Fruit fly (Drosophila melanogaster) whole organism, larva: ENCODE measurements around the gene CG10663.

Experiments
- noc ChIP-seq: fragments of 200-800 bp; sonication (Bioruptor generic); optimal IDR thresholded peaks from 3 replicates; lab custom pipeline; 2019; ENCODE audit warnings: missing biosample characterization, mild to moderate bottlenecking, missing genetic modification characterization, moderate library complexity

The CG10663 gene

dm6 chr3L:12468016-12468415 lies 16.8 kb downstream of the CG10663 start, which contains the start of gene eyg:
Gene eyg (minus strand): TSS chr3L:12468021.
- no peak for TF ChIP-seq noc

- no peak for TF ChIP-seq noc
These were observed 19.6 kb downstream of the CG10663 start for dm6 chr3L:12465229-12465628.

DNA sequence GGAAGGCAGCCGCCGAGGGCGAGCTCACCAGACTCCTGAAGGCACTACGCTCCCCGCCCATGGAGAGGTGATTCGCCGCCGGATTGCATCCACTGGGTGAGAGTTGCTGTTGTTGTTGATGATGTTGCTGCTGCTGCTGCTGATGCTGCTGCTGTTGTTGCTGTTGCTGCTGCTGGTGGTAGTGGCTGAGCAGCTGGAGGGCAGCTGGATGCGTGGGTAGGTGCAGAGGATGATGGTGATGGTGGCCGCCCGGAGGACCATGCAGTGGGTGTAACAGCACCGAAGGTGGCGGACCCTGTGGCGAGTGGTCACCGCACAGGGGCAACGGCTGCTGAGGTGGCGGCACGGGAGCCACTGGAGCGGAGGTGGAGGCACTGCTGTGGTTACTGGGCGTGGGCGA lies 21.3 kb downstream of the CG10663 start:
- TF ChIP-seq noc, result no peak

- peak; percentile 14 for TF ChIP-seq noc
These were observed 22.9 kb downstream of the CG10663 start for dm6 chr3L:12461953-12462352.

DNA sequence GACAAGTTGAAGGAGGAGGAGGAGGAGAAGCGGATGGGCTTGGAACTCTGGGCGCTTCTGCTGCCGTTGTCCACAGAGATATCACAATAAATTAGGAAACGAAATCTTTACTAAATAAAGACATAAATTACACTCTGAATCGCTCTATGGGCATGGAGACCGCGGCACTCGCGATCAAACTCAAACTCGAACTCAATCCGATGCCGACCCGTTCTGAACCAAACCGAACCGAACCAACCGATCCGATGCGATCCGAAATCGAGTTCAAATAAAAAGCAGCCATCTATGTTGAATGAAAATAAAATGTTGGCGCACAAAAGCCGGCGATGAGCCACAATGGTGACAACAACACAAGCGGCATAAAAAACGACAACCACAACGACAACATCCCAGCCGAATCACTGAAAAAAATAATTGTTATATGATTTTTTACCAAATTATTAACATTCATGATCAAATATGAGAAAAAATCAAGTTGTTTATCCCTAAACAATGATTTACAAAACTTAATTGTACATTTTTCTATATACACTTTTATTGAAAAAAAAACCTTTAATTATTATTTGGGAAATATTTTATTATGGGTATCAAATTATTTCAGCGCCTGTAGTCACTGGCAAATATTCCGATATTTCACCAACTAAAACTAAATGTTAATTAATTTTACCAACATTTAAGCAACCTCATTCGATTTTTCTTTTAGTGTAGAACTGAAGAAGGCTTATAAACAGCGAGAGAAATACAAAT lies 27.7 kb downstream of the CG10663 start:
- TF ChIP-seq noc, result peak; percentile 70

DNA sequence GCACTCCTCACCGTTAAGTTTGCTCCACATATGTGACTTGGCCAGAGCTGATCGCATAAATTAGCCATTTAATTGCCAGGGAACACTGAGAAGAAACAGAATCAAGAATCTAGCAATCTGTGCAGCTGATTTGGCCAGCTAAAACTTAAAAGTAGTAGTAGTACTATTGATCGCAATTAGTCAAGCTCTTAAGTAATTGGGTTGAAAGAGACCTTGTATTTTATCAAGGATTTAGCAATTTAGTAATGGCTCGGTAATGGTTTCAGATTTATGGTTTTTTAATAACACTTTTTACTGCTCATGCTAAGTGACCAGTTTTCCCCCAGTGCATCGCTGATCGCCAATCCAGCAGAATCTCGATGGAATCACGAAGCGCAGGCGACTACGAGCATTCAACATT lies 29.8 kb downstream of the CG10663 start:
- no peak for TF ChIP-seq noc

dm6 chr3L:12453529-12453928 lies 31.3 kb downstream of the CG10663 start:
- TF ChIP-seq noc, result no peak

- TF ChIP-seq noc, result no peak
These were observed 37.3 kb downstream of the CG10663 start for dm6 chr3L:12447501-12447900.

DNA sequence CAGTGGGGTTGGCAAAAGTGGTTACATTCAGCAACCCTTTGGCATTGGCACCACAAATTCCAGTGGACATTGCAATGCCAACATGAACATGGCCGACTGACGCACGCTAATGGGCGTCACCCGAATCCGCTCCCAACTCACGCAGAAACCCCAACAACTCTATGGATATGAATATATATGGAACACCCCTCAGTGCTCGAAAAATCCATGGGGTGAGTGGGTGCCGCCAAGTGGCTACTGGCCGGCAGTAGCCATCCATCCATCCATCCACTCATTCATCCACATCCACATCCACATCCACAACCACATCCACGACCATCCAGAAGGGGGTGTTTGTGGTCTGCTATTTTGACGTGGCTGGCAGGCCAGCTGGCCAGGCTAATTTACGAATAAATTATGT lies 37.8 kb downstream of the CG10663 start:
- TF ChIP-seq noc, result no peak

dm6 chr3L:12444040-12444439 lies 40.8 kb downstream of the CG10663 start:
- TF ChIP-seq noc, result no peak

- no peak for TF ChIP-seq noc
These were observed 42.2 kb downstream of the CG10663 start for dm6 chr3L:12442593-12442992.

dm6 chr3L:12434432-12434831 lies 50.4 kb downstream of the CG10663 start:
- TF ChIP-seq noc, result no peak

DNA sequence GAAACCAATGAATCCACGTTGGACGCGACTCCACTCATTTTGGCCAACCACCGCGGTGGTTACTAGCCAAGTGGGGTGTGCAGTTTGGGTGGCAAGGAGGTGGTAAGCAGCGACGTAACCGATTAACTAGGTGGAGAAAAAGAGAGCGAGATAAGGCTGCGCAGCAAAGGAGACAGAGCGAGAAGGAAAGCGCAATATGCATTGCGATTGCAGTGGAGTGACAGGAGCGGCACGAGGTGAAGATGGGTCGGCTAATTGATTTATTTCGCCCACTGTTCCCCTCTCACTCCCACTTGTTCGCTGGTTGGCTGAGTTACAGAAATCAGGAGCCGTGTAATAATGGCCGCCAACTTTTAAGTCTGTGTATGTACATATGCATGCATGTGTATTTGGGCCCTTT lies 51.1 kb downstream of the CG10663 start:
- no peak for TF ChIP-seq noc

dm6 chr3L:12432392-12433012 lies 52.3 kb downstream of the CG10663 start, which contains the start of gene toe:
Gene toe (minus strand): TSS chr3L:12432668.
- TF ChIP-seq noc, result no peak
